Worm (Caenorhabditis elegans) whole organism, early embryonic: ENCODE measurements around the gene pdzd-8.

ENCODE experiments used
- B0310.2 ChIP-seq: sonication (generic microtip); optimal IDR thresholded peaks from 2 replicates; lab custom pipeline; 2016; ENCODE audit warnings: mild to moderate bottlenecking, missing genetic modification characterization, missing compliant biosample characterization
- F13C5.2 ChIP-seq: sonication (generic microtip); optimal IDR thresholded peaks from 2 replicates; lab custom pipeline; 2017; ENCODE audit warnings: mild to moderate bottlenecking, missing genetic modification characterization, inconsistent platforms, missing compliant biosample characterization
- aly-1 ChIP-seq: sonication (generic microtip); optimal IDR thresholded peaks from 2 replicates; lab custom pipeline; 2016; ENCODE audit warnings: missing genetic modification characterization, missing compliant biosample characterization
- ama-1 ChIP-seq: fragments of 150-350 bp; optimal IDR thresholded peaks from 2 replicates; lab custom pipeline; 2014
- ceh-13 ChIP-seq: fragments of 200-800 bp; sonication (Bioruptor generic); optimal IDR thresholded peaks from 2 replicates; lab custom pipeline; 2018; ENCODE audit warnings: mild to moderate bottlenecking, missing genetic modification characterization, missing compliant biosample characterization
- ceh-36 ChIP-seq: sonication (generic microtip); optimal IDR thresholded peaks from 2 replicates; lab custom pipeline; 2016; ENCODE audit warnings: missing genetic modification characterization, inconsistent platforms, missing compliant biosample characterization
- ets-7 ChIP-seq: sonication (generic microtip); optimal IDR thresholded peaks from 2 replicates; lab custom pipeline; 2016; ENCODE audit warnings: missing genotype, missing genetic modification characterization, missing compliant biosample characterization
- flt-1 ChIP-seq: fragments of 200-800 bp; sonication (Bioruptor generic); IDR thresholded peaks from 2 replicates; pipeline ENCODE4 v1.3.6; 2022; ENCODE audit warnings: missing genetic modification characterization, missing compliant biosample characterization
- hmbx-1 ChIP-seq: sonication (generic microtip); optimal IDR thresholded peaks from 2 replicates; lab custom pipeline; 2016; ENCODE audit warnings: mild to moderate bottlenecking, missing genetic modification characterization, missing compliant biosample characterization
- hmg-4 ChIP-seq: fragments of 200-800 bp; sonication (Bioruptor generic); optimal IDR thresholded peaks from 2 replicates; lab custom pipeline; 2018; ENCODE audit warnings: mild to moderate bottlenecking, missing genetic modification characterization, missing compliant biosample characterization
- hnd-1 ChIP-seq: sonication (generic microtip); optimal IDR thresholded peaks from 2 replicates; lab custom pipeline; 2016; ENCODE audit warnings: missing genetic modification characterization, missing compliant biosample characterization
- pes-1 ChIP-seq: fragments of 200-800 bp; sonication (Bioruptor generic); IDR thresholded peaks from 2 replicates; pipeline ENCODE4 v1.3.6; 2022; ENCODE audit warnings: missing genetic modification reagents, missing genetic modification characterization, missing compliant biosample characterization
- scrt-1 ChIP-seq: fragments of 200-800 bp; sonication (Bioruptor generic); IDR thresholded peaks from 2 replicates; pipeline ENCODE4 v1.3.6; 2022; ENCODE audit warnings: missing genetic modification characterization, missing compliant biosample characterization
- sea-1 ChIP-seq: fragments of 200-800 bp; sonication (Bioruptor generic); conservative IDR thresholded peaks from 2 replicates; pipeline ENCODE4 v1.3.6; 2022; ENCODE audit warnings: missing genetic modification characterization, missing compliant biosample characterization
- tbx-11 ChIP-seq: fragments of 200-800 bp; sonication (Bioruptor generic); IDR thresholded peaks from 2 replicates; pipeline ENCODE4 v1.3.6; 2022; ENCODE audit warnings: missing genetic modification characterization, missing compliant biosample characterization
- tbx-37 ChIP-seq: fragments of 200-800 bp; sonication (Bioruptor generic); conservative IDR thresholded peaks from 2 replicates; pipeline ENCODE4 v1.3.6; 2022; ENCODE audit warnings: missing genetic modification reagents, missing genetic modification characterization, missing compliant biosample characterization
- tra-4 ChIP-seq: sonication (generic microtip); optimal IDR thresholded peaks from 2 replicates; lab custom pipeline; 2017; ENCODE audit warnings: missing genetic modification characterization, missing compliant biosample characterization

The pdzd-8 gene

DNA sequence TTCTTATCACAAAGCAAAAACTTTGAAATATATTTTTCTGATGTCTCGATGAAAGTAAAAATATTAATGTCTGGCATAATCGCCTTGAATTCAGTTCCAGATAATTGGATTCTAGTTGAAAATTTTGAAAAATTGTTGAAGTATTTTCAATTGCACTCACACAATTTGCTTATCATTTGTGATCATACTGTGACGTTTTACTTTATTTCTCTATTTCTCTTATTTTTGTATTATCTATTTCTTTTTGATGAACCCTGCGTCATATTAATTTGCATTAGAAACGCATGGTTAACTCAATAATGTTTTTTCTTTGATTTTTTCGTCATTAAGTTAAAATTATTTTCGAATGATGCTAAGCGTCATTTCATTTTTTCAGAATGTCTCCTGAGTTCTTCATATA lies 34.9 kb downstream of the pdzd-8 start, which contains the start of gene C53D6.11:
TSS of gene C53D6.11 (plus strand) at position 328 of the 400 bp plus-strand sequence.
- TF ChIP-seq F13C5.2 (tag; lab: Kevin White, UChicago) (no peak), tbx-11 (no peak), aly-1 (tag; lab: Kevin White, UChicago) (no peak), sea-1 (GFP tag; lab: Robert Waterston, UW) (no peak), flt-1 (GFP tag; lab: Robert Waterston, UW) (no peak), tra-4 (tag; lab: Kevin White, UChicago) (no peak), ceh-13 (GFP tag; lab: Kevin White, UChicago) (no peak), pes-1 (GFP tag; lab: Robert Waterston, UW) (no peak), scrt-1 (GFP tag; lab: Robert Waterston, UW) (no peak), ets-7 (tag; lab: Kevin White, UChicago) (no peak), B0310.2 (no peak), tbx-37 (GFP tag; lab: Robert Waterston, UW) (no peak), hmbx-1 (no peak), hnd-1 (tag; lab: Kevin White, UChicago) (no peak), ceh-36 (tag; lab: Kevin White, UChicago) (no peak)

DNA sequence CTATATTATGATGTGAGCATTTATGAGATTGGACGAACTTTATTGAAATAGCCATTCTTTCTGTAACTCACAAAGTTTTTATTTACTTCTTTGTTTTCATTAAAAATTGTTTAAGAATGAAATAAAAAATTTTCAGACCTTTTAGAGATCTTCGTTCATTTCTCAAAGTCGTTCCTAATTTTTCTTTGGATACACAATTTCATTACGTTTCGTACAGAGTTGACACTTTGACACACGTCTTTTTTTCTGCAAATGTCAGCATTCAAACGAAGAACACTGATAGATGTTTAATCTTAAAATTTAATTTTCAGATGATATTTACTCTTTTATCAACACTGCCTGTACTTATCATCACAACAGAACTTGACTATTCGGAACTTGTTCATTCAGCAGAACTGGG lies 41.2 kb downstream of the pdzd-8 start, which contains the start of gene acc-2:
TSS of gene acc-2 (plus strand) at position 301 of the 400 bp plus-strand sequence.
- TF ChIP-seq pes-1 (GFP tag; lab: Robert Waterston, UW) (no peak), sea-1 (GFP tag; lab: Robert Waterston, UW) (no peak), tbx-37 (GFP tag; lab: Robert Waterston, UW) (no peak), hmbx-1 (no peak), B0310.2 (no peak), hnd-1 (tag; lab: Kevin White, UChicago) (no peak), ets-7 (tag; lab: Kevin White, UChicago) (no peak), flt-1 (GFP tag; lab: Robert Waterston, UW) (no peak), F13C5.2 (tag; lab: Kevin White, UChicago) (no peak), tra-4 (tag; lab: Kevin White, UChicago) (no peak), tbx-11 (no peak), aly-1 (tag; lab: Kevin White, UChicago) (no peak), ama-1 (lab: Kevin White, UChicago) (no peak), scrt-1 (GFP tag; lab: Robert Waterston, UW) (no peak)

ce11 chrIV:9020840-9021239 lies 45.5 kb downstream of the pdzd-8 start, which contains the start of gene C53D6.4:
Gene C53D6.4, minus strand, starts transcription at chrIV:9020940.
- TF ChIP-seq aly-1 (tag; lab: Kevin White, UChicago): no peak
- no peak for TF ChIP-seq scrt-1 (GFP tag; lab: Robert Waterston, UW)
- no peak for TF ChIP-seq tbx-11
- TF ChIP-seq flt-1 (GFP tag; lab: Robert Waterston, UW): no peak
- TF ChIP-seq tbx-37 (GFP tag; lab: Robert Waterston, UW): no peak
- no peak for TF ChIP-seq ceh-13 (GFP tag; lab: Kevin White, UChicago)

DNA sequence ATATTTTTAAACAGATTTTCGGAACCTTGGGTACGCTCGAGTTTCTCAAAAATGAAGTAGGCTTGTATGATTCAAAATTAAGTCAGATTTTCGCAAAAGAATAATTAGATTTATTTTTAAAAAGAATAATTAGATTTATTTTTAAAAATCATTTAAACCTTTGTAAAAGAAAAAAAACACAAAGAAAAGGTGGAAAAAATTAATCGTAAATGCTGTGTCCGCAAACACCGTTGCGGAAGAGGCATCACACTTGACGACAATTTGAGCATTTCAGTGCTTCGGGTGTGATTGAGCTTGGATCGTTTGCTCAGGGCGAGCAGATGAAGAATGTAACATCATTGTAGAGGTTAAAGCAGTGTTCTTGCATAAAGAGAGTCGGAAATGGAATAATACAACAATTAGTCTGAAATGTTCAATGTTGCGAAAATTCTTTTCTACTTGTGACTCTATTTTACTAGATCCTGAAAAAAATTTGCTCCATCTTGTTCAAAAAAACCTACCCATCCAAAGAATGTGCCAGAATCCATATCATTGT lies 46.0 kb downstream of the pdzd-8 start:
- no peak for TF ChIP-seq hmbx-1
- no peak for TF ChIP-seq ceh-13 (GFP tag; lab: Kevin White, UChicago)
- TF ChIP-seq F13C5.2 (tag; lab: Kevin White, UChicago): peak; percentile 23
- TF ChIP-seq hnd-1 (tag; lab: Kevin White, UChicago): no peak

ce11 chrIV:9032550-9032949 lies 57.2 kb downstream of the pdzd-8 start, which contains the start of gene C53D6.6:
Gene C53D6.6, minus strand, starts transcription at chrIV:9032667.
- TF ChIP-seq pes-1 (GFP tag; lab: Robert Waterston, UW) (no peak), hmg-4 (no peak), hnd-1 (tag; lab: Kevin White, UChicago) (no peak), aly-1 (tag; lab: Kevin White, UChicago) (no peak), ets-7 (tag; lab: Kevin White, UChicago) (no peak), scrt-1 (GFP tag; lab: Robert Waterston, UW) (no peak), tbx-37 (GFP tag; lab: Robert Waterston, UW) (no peak), ceh-13 (GFP tag; lab: Kevin White, UChicago) (no peak), tbx-11 (no peak), hmbx-1 (no peak), sea-1 (GFP tag; lab: Robert Waterston, UW) (no peak), ama-1 (lab: Kevin White, UChicago) (no peak)
